Worm (Caenorhabditis elegans): ENCODE results near the gene C45B11.6.

- TF ChIP-seq pha-4 (tag; optimal IDR thresholded peaks at IDR 0.05) (no peak), nhr-76 (tag; optimal IDR thresholded peaks at IDR 0.05) (no peak), ceh-43 (GFP tag; optimal IDR thresholded peaks at IDR 0.05) (no peak)
These were observed 12.6 kb downstream of the C45B11.6 start for ce11 chrV:11056484-11056883.

All from whole organism, mixed stage, embryonic.